Worm (Caenorhabditis elegans) whole organism, mixed stage, embryonic: ENCODE results near the gene F38B6.7.

Experiments used
- M03D4.4 ChIP-seq: sonication (generic microtip); optimal IDR thresholded peaks from 2 replicates; lab custom pipeline; 2017; ENCODE audit warnings: mild to moderate bottlenecking, missing genetic modification characterization, missing compliant biosample characterization
- blmp-1 ChIP-seq: fragments of 150-350 bp; optimal IDR thresholded peaks from 2 replicates; lab custom pipeline; 2014; ENCODE audit warnings: missing biosample characterization, missing genetic modification characterization
- ceh-39 ChIP-seq: fragments of 150-350 bp; optimal IDR thresholded peaks from 2 replicates; lab custom pipeline; 2014; ENCODE audit warnings: missing biosample characterization, missing genetic modification characterization
- ceh-43 ChIP-seq: fragments of 200-800 bp; sonication (Bioruptor generic); optimal IDR thresholded peaks from 2 replicates; lab custom pipeline; 2018; ENCODE audit warnings: mild to moderate bottlenecking, missing genetic modification characterization, moderate library complexity, missing compliant biosample characterization
- ceh-83 ChIP-seq: fragments of 200-800 bp; sonication (Bioruptor generic); optimal IDR thresholded peaks from 2 replicates; lab custom pipeline; 2018; ENCODE audit warnings: mild to moderate bottlenecking, missing genetic modification characterization, missing compliant biosample characterization
- ces-1 ChIP-seq: fragments of 150-350 bp; optimal IDR thresholded peaks from 2 replicates; lab custom pipeline; 2014; ENCODE audit warnings: missing biosample characterization, missing genetic modification reagents, missing genetic modification characterization
- drap-1 ChIP-seq: fragments of 200-800 bp; sonication (Bioruptor generic); optimal IDR thresholded peaks from 3 replicates; lab custom pipeline; 2018; ENCODE audit warnings: mild to moderate bottlenecking, missing genetic modification characterization, missing compliant biosample characterization
- elt-3 ChIP-seq: fragments of 150-350 bp; optimal IDR thresholded peaks from 2 replicates; lab custom pipeline; 2014; ENCODE audit warnings: missing biosample characterization, missing genetic modification characterization
- flh-1 ChIP-seq: fragments of 200-800 bp; sonication (Bioruptor generic); optimal IDR thresholded peaks from 2 replicates; lab custom pipeline; 2018; ENCODE audit warnings: mild to moderate bottlenecking, missing genetic modification characterization, moderate library complexity, missing compliant biosample characterization
- ham-2 ChIP-seq: fragments of 200-800 bp; sonication (Bioruptor generic); optimal IDR thresholded peaks from 2 replicates; lab custom pipeline; 2018; ENCODE audit warnings: mild to moderate bottlenecking, missing genetic modification characterization, missing compliant biosample characterization
- hlh-1 ChIP-seq: fragments of 150-350 bp; optimal IDR thresholded peaks from 2 replicates; lab custom pipeline; 2014; ENCODE audit warnings: missing biosample characterization, missing genetic modification reagents, missing genetic modification characterization
- lin-13 ChIP-seq: fragments of 150-350 bp; optimal IDR thresholded peaks from 2 replicates; lab custom pipeline; 2014; ENCODE audit warnings: missing biosample characterization, missing genetic modification characterization
- lin-32 ChIP-seq: fragments of 200-800 bp; sonication (Bioruptor generic); optimal IDR thresholded peaks from 2 replicates; lab custom pipeline; 2018; ENCODE audit warnings: mild to moderate bottlenecking, missing genetic modification characterization, missing compliant biosample characterization
- mab-5 ChIP-seq: fragments of 150-350 bp; optimal IDR thresholded peaks from 2 replicates; lab custom pipeline; 2014; ENCODE audit warnings: missing biosample characterization, missing genetic modification characterization
- mls-2 ChIP-seq: sonication (generic microtip); optimal IDR thresholded peaks from 2 replicates; lab custom pipeline; 2016; ENCODE audit warnings: mild to moderate bottlenecking, missing genetic modification characterization, moderate library complexity, missing compliant biosample characterization
- nhr-12 ChIP-seq: fragments of 150-350 bp; optimal IDR thresholded peaks from 2 replicates; lab custom pipeline; 2014; ENCODE audit warnings: missing biosample characterization, missing genetic modification characterization
- nhr-2 ChIP-seq: fragments of 150-350 bp; optimal IDR thresholded peaks from 2 replicates; lab custom pipeline; 2014; ENCODE audit warnings: missing biosample characterization, missing genetic modification characterization
- nhr-28 ChIP-seq: fragments of 150-350 bp; optimal IDR thresholded peaks from 2 replicates; lab custom pipeline; 2014; ENCODE audit warnings: missing biosample characterization, missing genetic modification characterization
- nhr-76 ChIP-seq: sonication (generic microtip); optimal IDR thresholded peaks from 2 replicates; lab custom pipeline; 2017; ENCODE audit warnings: missing biosample characterization, missing genetic modification characterization
- pha-4 ChIP-seq: fragments of 150-350 bp; optimal IDR thresholded peaks from 2 replicates; lab custom pipeline; 2018; ENCODE audit warnings: missing biosample characterization, missing genetic modification reagents, missing genetic modification characterization
- sem-2 ChIP-seq: fragments of 200-800 bp; sonication (Bioruptor generic); optimal IDR thresholded peaks from 2 replicates; lab custom pipeline; 2018; ENCODE audit warnings: mild to moderate bottlenecking, missing genetic modification characterization, missing compliant biosample characterization
- snpc-4 ChIP-seq: fragments of 150-350 bp; optimal IDR thresholded peaks from 2 replicates; lab custom pipeline; 2014; ENCODE audit warnings: missing biosample characterization, missing genetic modification characterization
- sptf-1 ChIP-seq: sonication (generic microtip); optimal IDR thresholded peaks from 2 replicates; lab custom pipeline; 2017; ENCODE audit warnings: mild to moderate bottlenecking, missing genetic modification characterization, moderate library complexity, missing compliant biosample characterization
- unc-120 ChIP-seq: sonication (generic microtip); optimal IDR thresholded peaks from 2 replicates; lab custom pipeline; 2017; ENCODE audit warnings: missing genetic modification characterization, missing compliant biosample characterization; ENCODE audit not compliant: poor library complexity, severe bottlenecking
- unc-39 ChIP-seq: fragments of 150-350 bp; optimal IDR thresholded peaks from 2 replicates; lab custom pipeline; 2014; ENCODE audit warnings: missing biosample characterization, missing genetic modification characterization
- unc-62 ChIP-seq: fragments of 150-350 bp; optimal IDR thresholded peaks from 2 replicates; lab custom pipeline; 2014; ENCODE audit warnings: missing biosample characterization, missing genetic modification reagents, missing genetic modification characterization
- zip-8 ChIP-seq: fragments of 150-350 bp; optimal IDR thresholded peaks from 2 replicates; lab custom pipeline; 2014; ENCODE audit warnings: missing biosample characterization, missing genetic modification characterization
- ztf-11 ChIP-seq: fragments of 150-350 bp; optimal IDR thresholded peaks from 2 replicates; lab custom pipeline; 2014; ENCODE audit warnings: missing biosample characterization, missing genetic modification characterization

Gene F38B6.7

ce11 chrX:6688953-6689562 lies 9.1 kb downstream of the F38B6.7 start:
- TF ChIP-seq zip-8 (tag; lab: Kevin White, UChicago) (peak; percentile 56), mab-5 (tag; lab: Kevin White, UChicago) (no peak), mls-2 (peak; percentile 34), lin-32 (GFP tag; lab: Kevin White, UChicago) (peak; percentile 17)
- TF ChIP-seq, all 35 proteins: peak for 3

DNA sequence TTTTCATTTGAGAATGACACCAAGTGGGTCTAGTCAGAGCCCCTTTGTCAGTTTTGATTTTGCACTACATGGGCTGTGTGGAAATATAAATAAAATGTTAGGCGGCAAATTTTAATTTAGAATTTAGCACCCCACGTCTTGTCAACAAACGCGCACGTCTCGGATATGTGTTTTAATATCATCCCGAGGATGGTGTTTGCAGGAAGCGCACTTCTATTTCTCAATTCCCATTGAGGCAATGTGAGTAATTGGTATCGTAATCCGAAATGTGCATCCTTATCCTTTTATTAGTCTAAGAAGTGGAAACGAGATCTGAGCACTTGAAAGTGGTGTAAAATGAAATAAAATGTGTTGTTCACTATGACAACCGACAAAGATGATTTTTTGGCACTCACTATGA lies 10.4 kb downstream of the F38B6.7 start:
- TF ChIP-seq ces-1 (GFP tag; lab: Kevin White, UChicago) (peak; percentile 37), sem-2 (GFP tag; lab: Kevin White, UChicago) (no peak), snpc-4 (tag; lab: Kevin White, UChicago) (no peak)
- TF ChIP-seq, all 35 proteins: peak for 1

DNA sequence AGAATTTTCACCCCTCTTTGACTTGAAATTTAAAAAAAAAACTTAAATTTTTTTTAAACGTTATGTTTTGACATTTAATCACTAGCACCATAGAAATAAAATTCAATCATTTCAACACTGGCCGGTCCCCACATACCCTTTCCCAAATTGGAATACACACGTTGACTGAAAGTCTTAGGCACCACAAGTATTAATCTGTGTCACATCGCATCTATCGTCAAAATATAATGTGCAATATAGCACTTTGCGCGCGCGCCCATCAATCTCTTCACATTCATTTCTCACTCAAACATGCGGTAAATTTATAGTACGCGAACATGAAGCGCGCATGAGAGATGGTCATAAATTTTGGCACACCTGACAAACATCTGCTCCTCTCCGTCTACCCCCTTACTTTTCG lies 10.8 kb downstream of the F38B6.7 start:
- TF ChIP-seq lin-32 (GFP tag; lab: Kevin White, UChicago) (no peak), unc-62 (peak; percentile 6), zip-8 (tag; lab: Kevin White, UChicago) (no peak), lin-13 (tag; lab: Kevin White, UChicago) (no peak), ztf-11 (tag; lab: Kevin White, UChicago) (no peak)

ce11 chrX:6682683-6683082 lies 15.5 kb downstream of the F38B6.7 start, which contains the start of gene F38B6.8:
Gene F38B6.8 (minus strand): TSS chrX:6682783.
- TF ChIP-seq unc-62, result no peak
- no peak for TF ChIP-seq M03D4.4 (tag; lab: Kevin White, UChicago)
- no peak for TF ChIP-seq sem-2 (GFP tag; lab: Kevin White, UChicago)
- TF ChIP-seq nhr-28, result no peak
- no peak for TF ChIP-seq ceh-83 (GFP tag; lab: Kevin White, UChicago)
- no peak for TF ChIP-seq ceh-39 (tag; lab: Kevin White, UChicago)
- TF ChIP-seq hlh-1 (tag; lab: Kevin White, UChicago), result no peak
- TF ChIP-seq lin-32 (GFP tag; lab: Kevin White, UChicago), result no peak
- no peak for TF ChIP-seq ham-2 (GFP tag; lab: Kevin White, UChicago)
- no peak for TF ChIP-seq elt-3
- TF ChIP-seq drap-1, result no peak
- no peak for TF ChIP-seq zip-8 (tag; lab: Kevin White, UChicago)
- no peak for TF ChIP-seq flh-1 (GFP tag; lab: Kevin White, UChicago)

- TF ChIP-seq nhr-76 (no peak), blmp-1 (tag; lab: Kevin White, UChicago) (no peak), mab-5 (tag; lab: Kevin White, UChicago) (no peak), ceh-83 (GFP tag; lab: Kevin White, UChicago) (no peak), lin-13 (tag; lab: Kevin White, UChicago) (no peak), nhr-2 (tag; lab: Kevin White, UChicago) (no peak), ceh-43 (GFP tag; lab: Kevin White, UChicago) (no peak), nhr-12 (tag; lab: Kevin White, UChicago) (no peak), ham-2 (GFP tag; lab: Kevin White, UChicago) (no peak), ztf-11 (tag; lab: Kevin White, UChicago) (no peak), mls-2 (no peak), unc-39 (tag; lab: Kevin White, UChicago) (no peak), hlh-1 (tag; lab: Kevin White, UChicago) (no peak), elt-3 (no peak), sptf-1 (tag; lab: Kevin White, UChicago) (no peak), zip-8 (tag; lab: Kevin White, UChicago) (no peak), unc-120 (tag; lab: Kevin White, UChicago) (no peak)
Observed at ce11 chrX:6674333-6674919, 23.7 kb downstream of the F38B6.7 start, which contains the start of gene F38B6.4. Gene F38B6.4 (plus strand): TSS chrX:6674869.

DNA sequence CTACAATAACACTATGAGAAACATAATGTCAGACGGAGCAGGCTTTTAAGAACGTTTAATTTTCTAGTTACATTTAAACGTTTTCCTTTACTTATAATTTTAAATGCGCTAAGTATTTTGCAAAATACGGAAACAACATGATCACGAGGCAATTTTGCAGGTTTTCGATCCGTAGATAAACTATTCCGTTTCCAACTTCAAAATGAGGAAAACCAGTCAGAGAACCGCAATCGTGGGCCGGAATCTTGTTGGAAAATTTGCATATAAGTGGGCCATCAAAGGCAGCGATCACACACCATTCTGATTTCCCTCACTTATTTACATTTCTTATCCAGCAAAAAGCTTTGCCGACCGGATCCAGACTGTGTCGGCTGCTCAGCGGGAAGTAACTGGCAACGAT lies 25.6 kb downstream of the F38B6.7 start, which contains the start of gene col-172:
col-172 (plus strand) TSS at position 301 of the 400 bp plus-strand sequence.
- no peak for TF ChIP-seq snpc-4 (tag; lab: Kevin White, UChicago)
- TF ChIP-seq unc-39 (tag; lab: Kevin White, UChicago), result no peak
- no peak for TF ChIP-seq ham-2 (GFP tag; lab: Kevin White, UChicago)
- TF ChIP-seq sem-2 (GFP tag; lab: Kevin White, UChicago), result no peak
- no peak for TF ChIP-seq pha-4 (tag; lab: Kevin White, UChicago)
- TF ChIP-seq ceh-39 (tag; lab: Kevin White, UChicago), result no peak
- TF ChIP-seq elt-3, result no peak
- TF ChIP-seq ztf-11 (tag; lab: Kevin White, UChicago), result no peak
- TF ChIP-seq blmp-1 (tag; lab: Kevin White, UChicago), result no peak
- TF ChIP-seq, all 35 proteins: peak for 0
